Worm (Caenorhabditis elegans) whole organism, late embryonic: ENCODE results near the gene flp-19.

ENCODE experiments used
- F13H6.1 ChIP-seq: sonication (generic microtip); optimal IDR thresholded peaks from 2 replicates; lab custom pipeline; 2016; ENCODE audit warnings: missing genetic modification characterization, missing compliant biosample characterization
- K02D7.2 ChIP-seq: sonication (generic microtip); optimal IDR thresholded peaks from 2 replicates; lab custom pipeline; 2017; ENCODE audit warnings: mild to moderate bottlenecking, missing genetic modification characterization, missing compliant biosample characterization
- Y22D7AL.16 ChIP-seq: sonication (generic microtip); optimal IDR thresholded peaks from 2 replicates; lab custom pipeline; 2016; ENCODE audit warnings: missing genetic modification characterization, missing compliant biosample characterization
- ahr-1 ChIP-seq: sonication (generic microtip); optimal IDR thresholded peaks from 2 replicates; lab custom pipeline; 2016; ENCODE audit warnings: missing genetic modification characterization, missing compliant biosample characterization
- ama-1 ChIP-seq: fragments of 150-350 bp; optimal IDR thresholded peaks from 2 replicates; lab custom pipeline; 2014
- ceh-18 ChIP-seq: sonication (generic microtip); optimal IDR thresholded peaks from 2 replicates; lab custom pipeline; 2016; ENCODE audit warnings: missing genetic modification characterization, missing compliant biosample characterization
- ceh-2 ChIP-seq: sonication (generic microtip); optimal IDR thresholded peaks from 2 replicates; lab custom pipeline; 2016; ENCODE audit warnings: missing genotype, missing genetic modification characterization, missing compliant biosample characterization
- ceh-22 ChIP-seq: sonication (generic microtip); optimal IDR thresholded peaks from 2 replicates; lab custom pipeline; 2017; ENCODE audit warnings: missing biosample characterization, missing genetic modification characterization
- ceh-24 ChIP-seq: sonication (generic microtip); optimal IDR thresholded peaks from 2 replicates; lab custom pipeline; 2016; ENCODE audit warnings: mild to moderate bottlenecking, missing genetic modification characterization, missing compliant biosample characterization
- ceh-31 ChIP-seq: sonication (generic microtip); optimal IDR thresholded peaks from 2 replicates; lab custom pipeline; 2016; ENCODE audit warnings: missing genetic modification characterization, missing compliant biosample characterization
- ceh-34 ChIP-seq: sonication (generic microtip); optimal IDR thresholded peaks from 2 replicates; lab custom pipeline; 2016; ENCODE audit warnings: mild to moderate bottlenecking, missing genetic modification characterization, missing compliant biosample characterization
- ceh-45 ChIP-seq: fragments of 200-800 bp; sonication (Bioruptor generic); IDR thresholded peaks from 2 replicates; pipeline ENCODE4 v1.3.6; 2022; ENCODE audit warnings: missing genetic modification reagents, missing genetic modification characterization, missing compliant biosample characterization
- ceh-48 ChIP-seq: sonication (generic microtip); optimal IDR thresholded peaks from 2 replicates; lab custom pipeline; 2016; ENCODE audit warnings: missing genetic modification characterization, inconsistent platforms, missing compliant biosample characterization
- ceh-6 ChIP-seq: fragments of 200-800 bp; sonication (Bioruptor generic); optimal IDR thresholded peaks from 2 replicates; lab custom pipeline; 2018; ENCODE audit warnings: mild to moderate bottlenecking, missing genetic modification characterization, missing compliant biosample characterization
- ceh-9 ChIP-seq: sonication (generic microtip); optimal IDR thresholded peaks from 2 replicates; lab custom pipeline; 2016; ENCODE audit warnings: mild to moderate bottlenecking, missing genetic modification characterization, inconsistent platforms, missing compliant biosample characterization
- che-1 ChIP-seq: sonication (generic microtip); optimal IDR thresholded peaks from 2 replicates; lab custom pipeline; 2016; ENCODE audit warnings: mild to moderate bottlenecking, missing genetic modification characterization, missing compliant biosample characterization
- dve-1 ChIP-seq: sonication (generic microtip); optimal IDR thresholded peaks from 2 replicates; lab custom pipeline; 2017; ENCODE audit warnings: antibody characterized with exemption, mild to moderate bottlenecking, missing genetic modification characterization, missing compliant biosample characterization
- elt-2 ChIP-seq: sonication (generic microtip); optimal IDR thresholded peaks from 2 replicates; lab custom pipeline; 2016; ENCODE audit warnings: missing genetic modification reagents, missing genetic modification characterization, missing compliant biosample characterization
- elt-4 ChIP-seq: sonication (generic microtip); optimal IDR thresholded peaks from 2 replicates; lab custom pipeline; 2016; ENCODE audit warnings: missing genetic modification characterization, missing compliant biosample characterization
- fax-1 ChIP-seq: sonication (generic microtip); optimal IDR thresholded peaks from 2 replicates; lab custom pipeline; 2016; ENCODE audit warnings: missing genotype, missing genetic modification characterization, missing compliant biosample characterization
- fkh-10 ChIP-seq: fragments of 150-350 bp; optimal IDR thresholded peaks from 2 replicates; lab custom pipeline; 2014; ENCODE audit warnings: missing biosample characterization, missing genetic modification reagents, missing genetic modification characterization
- fkh-6 ChIP-seq: sonication (generic microtip); optimal IDR thresholded peaks from 2 replicates; lab custom pipeline; 2016; ENCODE audit warnings: missing genetic modification characterization, missing compliant biosample characterization
- gmeb-2 ChIP-seq: sonication (generic microtip); optimal IDR thresholded peaks from 2 replicates; lab custom pipeline; 2016; ENCODE audit warnings: missing genetic modification characterization, inconsistent platforms, missing compliant biosample characterization
- hlh-13 ChIP-seq: fragments of 200-800 bp; sonication (Bioruptor generic); optimal IDR thresholded peaks from 2 replicates; lab custom pipeline; 2018; ENCODE audit warnings: mild to moderate bottlenecking, missing genetic modification characterization, missing compliant biosample characterization
- hlh-30 ChIP-seq: sonication (generic microtip); optimal IDR thresholded peaks from 2 replicates; lab custom pipeline; 2017; ENCODE audit warnings: antibody characterized with exemption, missing genetic modification characterization, missing compliant biosample characterization; ENCODE audit not compliant: insufficient read depth
- hlh-6 ChIP-seq: sonication (generic microtip); optimal IDR thresholded peaks from 2 replicates; lab custom pipeline; 2016; ENCODE audit warnings: missing genotype, missing genetic modification characterization, missing compliant biosample characterization
- hlh-8 ChIP-seq: sonication (generic microtip); optimal IDR thresholded peaks from 2 replicates; lab custom pipeline; 2016; ENCODE audit warnings: missing genotype, missing genetic modification characterization, missing compliant biosample characterization
- madf-2 ChIP-seq: sonication (generic microtip); optimal IDR thresholded peaks from 2 replicates; lab custom pipeline; 2017; ENCODE audit warnings: missing genetic modification characterization, missing compliant biosample characterization
- mec-3 ChIP-seq: sonication (generic microtip); optimal IDR thresholded peaks from 2 replicates; lab custom pipeline; 2016; ENCODE audit warnings: borderline replicate concordance, missing genetic modification characterization, missing compliant biosample characterization
- nfya-1 ChIP-seq: sonication (generic microtip); optimal IDR thresholded peaks from 2 replicates; lab custom pipeline; 2017; ENCODE audit warnings: missing genetic modification characterization, mild to moderate bottlenecking, missing compliant biosample characterization, antibody characterized with exemption, moderate library complexity
- nhr-11 ChIP-seq: fragments of 150-350 bp; optimal IDR thresholded peaks from 2 replicates; lab custom pipeline; 2014; ENCODE audit warnings: missing biosample characterization, missing genetic modification characterization
- nhr-232 ChIP-seq: sonication (generic microtip); optimal IDR thresholded peaks from 2 replicates; lab custom pipeline; 2016; ENCODE audit warnings: missing genetic modification characterization, missing compliant biosample characterization
- npax-4 ChIP-seq: sonication (generic microtip); optimal IDR thresholded peaks from 2 replicates; lab custom pipeline; 2016; ENCODE audit warnings: missing genetic modification characterization, missing compliant biosample characterization
- pag-3 ChIP-seq: sonication (generic microtip); optimal IDR thresholded peaks from 2 replicates; lab custom pipeline; 2016; ENCODE audit warnings: missing compliant biosample characterization, missing genetic modification characterization, borderline replicate concordance
- pat-9 ChIP-seq: fragments of 200-800 bp; sonication (Bioruptor generic); optimal IDR thresholded peaks from 2 replicates; lab custom pipeline; 2018; ENCODE audit warnings: mild to moderate bottlenecking, missing genetic modification characterization, moderate library complexity, missing compliant biosample characterization
- pha-2 ChIP-seq: sonication (generic microtip); optimal IDR thresholded peaks from 2 replicates; lab custom pipeline; 2017; ENCODE audit warnings: mild to moderate bottlenecking, missing genetic modification characterization, missing compliant biosample characterization
- pha-4 ChIP-seq: fragments of 150-350 bp; optimal IDR thresholded peaks from 2 replicates; lab custom pipeline; 2018; ENCODE audit warnings: missing biosample characterization, missing genetic modification reagents, missing genetic modification characterization
- pros-1 ChIP-seq: fragments of 150-350 bp; optimal IDR thresholded peaks from 2 replicates; lab custom pipeline; 2014; ENCODE audit warnings: missing biosample characterization, missing genetic modification reagents, missing genetic modification characterization
- ref-2 ChIP-seq: sonication (generic microtip); optimal IDR thresholded peaks from 2 replicates; lab custom pipeline; 2016; ENCODE audit warnings: missing genetic modification characterization, missing compliant biosample characterization
- sdc-2 ChIP-seq: sonication (generic microtip); optimal IDR thresholded peaks from 2 replicates; lab custom pipeline; 2016; ENCODE audit warnings: missing genotype, missing genetic modification characterization, missing compliant biosample characterization
- sox-2 ChIP-seq: fragments of 200-800 bp; sonication (Bioruptor generic); IDR thresholded peaks from 2 replicates; pipeline ENCODE4 v1.3.6; 2022; ENCODE audit warnings: missing genetic modification reagents, missing genetic modification characterization, missing compliant biosample characterization
- sox-4 ChIP-seq: sonication (generic microtip); optimal IDR thresholded peaks from 2 replicates; lab custom pipeline; 2017; ENCODE audit warnings: mild to moderate bottlenecking, missing genetic modification characterization, inconsistent platforms, missing compliant biosample characterization
- syd-9 ChIP-seq: sonication (generic microtip); optimal IDR thresholded peaks from 2 replicates; lab custom pipeline; 2016; ENCODE audit warnings: mild to moderate bottlenecking, missing genetic modification characterization, moderate library complexity, missing compliant biosample characterization
- tbx-7 ChIP-seq: sonication (generic microtip); optimal IDR thresholded peaks from 2 replicates; lab custom pipeline; 2016; ENCODE audit warnings: missing genotype, missing genetic modification characterization, missing compliant biosample characterization
- ttx-3 ChIP-seq: sonication (generic microtip); optimal IDR thresholded peaks from 2 replicates; lab custom pipeline; 2016; ENCODE audit warnings: missing genetic modification reagents, missing genetic modification characterization, missing compliant biosample characterization
- unc-3 ChIP-seq, 2 experiments: fragments of 200-800 bp in 1 of 2; sonication (Bioruptor generic) in 1 of 2; sonication (generic microtip) in 1 of 2; conservative IDR thresholded peaks in 1 of 2; optimal IDR thresholded peaks in 1 of 2; 2 replicates each; pipeline versions ENCODE4 v1.3.6 to Lab custom; 2016 to 2022; ENCODE audit warnings: missing compliant biosample characterization in 2 of 2, missing genetic modification characterization in 2 of 2, missing genetic modification reagents in 1 of 2
- unc-42 ChIP-seq: sonication (generic microtip); optimal IDR thresholded peaks from 2 replicates; lab custom pipeline; 2016; ENCODE audit warnings: missing genotype, missing genetic modification characterization, missing compliant biosample characterization
- unc-86 ChIP-seq: sonication (generic microtip); optimal IDR thresholded peaks from 2 replicates; lab custom pipeline; 2016; ENCODE audit warnings: missing genetic modification characterization, missing compliant biosample characterization
- zip-5 ChIP-seq: sonication (generic microtip); optimal IDR thresholded peaks from 2 replicates; lab custom pipeline; 2016; ENCODE audit warnings: missing genetic modification characterization, missing compliant biosample characterization
- ztf-16 ChIP-seq: sonication (generic microtip); optimal IDR thresholded peaks from 2 replicates; lab custom pipeline; 2017; ENCODE audit warnings: missing genetic modification characterization, missing compliant biosample characterization

The flp-19 gene

ce11 chrX:10566775-10567174, 37.7 kb upstream of the flp-19 start:
- TF ChIP-seq ttx-3, result no peak
- peak; percentile 72 for TF ChIP-seq unc-42 (tag; lab: Kevin White, UChicago)

ce11 chrX:10568385-10569149, 35.9 kb upstream of the flp-19 start:
- TF ChIP-seq sox-2 (peak; percentile 2; the same call in 1 of the 2 replicates), ahr-1 (peak; percentile 51), fax-1 (tag; lab: Kevin White, UChicago) (peak; percentile 35), hlh-13 (GFP tag; lab: Kevin White, UChicago) (no peak), dve-1 (peak; percentile 50), pat-9 (no peak), ceh-18 (tag; lab: Kevin White, UChicago) (peak; percentile 98), nhr-11 (tag; lab: Kevin White, UChicago) (no peak), elt-2 (peak; percentile 65), ama-1 (lab: Kevin White, UChicago) (no peak), F13H6.1 (tag; lab: Kevin White, UChicago) (peak; percentile 93), ceh-45 (GFP tag; lab: Robert Waterston, UW) (no peak), hlh-8 (tag; lab: Kevin White, UChicago) (peak; percentile 59), Y22D7AL.16 (tag; lab: Kevin White, UChicago) (no peak), ceh-9 (tag; lab: Kevin White, UChicago) (no peak), madf-2 (tag; lab: Kevin White, UChicago) (peak; percentile 66), ceh-2 (tag; lab: Kevin White, UChicago) (peak; percentile 73), hlh-30 (tag; lab: Kevin White, UChicago) (peak; percentile 96), ceh-22 (tag; lab: Kevin White, UChicago) (peak; percentile 49), sox-4 (no peak), zip-5 (tag; lab: Kevin White, UChicago) (no peak), ceh-24 (tag; lab: Kevin White, UChicago) (no peak), hlh-6 (tag; lab: Kevin White, UChicago) (peak; percentile 80), nhr-232 (tag; lab: Kevin White, UChicago) (peak; percentile 60), pros-1 (tag; lab: Kevin White, UChicago) (peak; percentile 99), nfya-1 (peak; percentile 85), unc-86 (peak; percentile 7), tbx-7 (tag; lab: Kevin White, UChicago) (peak; percentile 19), sdc-2 (tag; lab: Kevin White, UChicago) (peak; percentile 88), elt-4 (tag; lab: Kevin White, UChicago) (no peak), fkh-6 (tag; lab: Kevin White, UChicago) (peak; percentile 44), mec-3 (peak; percentile 36), ceh-48 (peak; percentile 96), unc-3 (GFP tag; conservative IDR thresholded peaks at IDR 0.05; lab: Robert Waterston, UW) (no peak), unc-3 (tag; optimal IDR thresholded peaks at IDR 0.05; lab: Kevin White, UChicago) (peak; percentile 65), che-1 (tag; lab: Kevin White, UChicago) (peak; percentile 59), ref-2 (tag; lab: Kevin White, UChicago) (peak; percentile 95), fkh-10 (GFP tag; lab: Kevin White, UChicago) (peak; percentile 30), K02D7.2 (tag; lab: Kevin White, UChicago) (no peak), pha-2 (tag; lab: Kevin White, UChicago) (no peak), ceh-6 (GFP tag; lab: Kevin White, UChicago) (peak; percentile 55), npax-4 (tag; lab: Kevin White, UChicago) (peak; percentile 16), pag-3 (no peak), pha-4 (tag; lab: Kevin White, UChicago) (no peak), syd-9 (tag; lab: Kevin White, UChicago) (peak; percentile 85), gmeb-2 (no peak), ceh-34 (tag; lab: Kevin White, UChicago) (peak; percentile 99), ceh-31 (peak; percentile 97), ztf-16 (tag; lab: Kevin White, UChicago) (peak; percentile 67)
